Worm (Caenorhabditis elegans) whole organism, L1 larva: ENCODE results near the gene sre-38.

Experiments
- ama-1 ChIP-seq: fragments of 150-350 bp; optimal IDR thresholded peaks from 2 replicates; lab custom pipeline; 2014
- ceh-90 ChIP-seq: sonication (generic microtip); optimal IDR thresholded peaks from 2 replicates; lab custom pipeline; 2016; ENCODE audit warnings: missing genetic modification characterization, missing compliant biosample characterization
- ces-1 ChIP-seq: fragments of 150-350 bp; optimal IDR thresholded peaks from 2 replicates; lab custom pipeline; 2014; ENCODE audit warnings: missing biosample characterization, missing genetic modification reagents, missing genetic modification characterization
- elt-2 ChIP-seq: sonication (generic microtip); optimal IDR thresholded peaks from 2 replicates; lab custom pipeline; 2016; ENCODE audit warnings: missing genetic modification characterization, mild to moderate bottlenecking, inconsistent platforms, missing compliant biosample characterization, missing genetic modification reagents
- nhr-11 ChIP-seq: fragments of 150-350 bp; optimal IDR thresholded peaks from 2 replicates; lab custom pipeline; 2014; ENCODE audit warnings: missing biosample characterization, missing genetic modification characterization
- nhr-90 ChIP-seq: sonication (generic microtip); optimal IDR thresholded peaks from 2 replicates; lab custom pipeline; 2016; ENCODE audit warnings: mild to moderate bottlenecking, missing genetic modification characterization, missing compliant biosample characterization; ENCODE audit not compliant: poor library complexity
- pag-3 ChIP-seq: sonication (generic microtip); optimal IDR thresholded peaks from 2 replicates; lab custom pipeline; 2017; ENCODE audit warnings: missing genetic modification characterization, mild to moderate bottlenecking, missing compliant biosample characterization, antibody characterized with exemption, borderline replicate concordance; ENCODE audit not compliant: insufficient read depth
- skn-1 ChIP-seq: fragments of 150-350 bp; optimal IDR thresholded peaks from 2 replicates; lab custom pipeline; 2014; ENCODE audit warnings: missing biosample characterization, missing genetic modification characterization
- unc-62 ChIP-seq: fragments of 150-350 bp; optimal IDR thresholded peaks from 2 replicates; lab custom pipeline; 2014; ENCODE audit warnings: missing biosample characterization, missing genetic modification reagents, missing genetic modification characterization
- xbp-1 ChIP-seq: sonication (generic microtip); optimal IDR thresholded peaks from 2 replicates; lab custom pipeline; 2016; ENCODE audit warnings: missing genetic modification characterization, missing compliant biosample characterization
- ztf-11 ChIP-seq, 2 experiments: sonication (generic microtip); optimal IDR thresholded peaks; 2 replicates each; lab custom pipeline; 2016 to 2017; ENCODE audit warnings: missing genetic modification characterization in 2 of 2, missing biosample characterization in 1 of 2, missing compliant biosample characterization in 1 of 2

DNA sequence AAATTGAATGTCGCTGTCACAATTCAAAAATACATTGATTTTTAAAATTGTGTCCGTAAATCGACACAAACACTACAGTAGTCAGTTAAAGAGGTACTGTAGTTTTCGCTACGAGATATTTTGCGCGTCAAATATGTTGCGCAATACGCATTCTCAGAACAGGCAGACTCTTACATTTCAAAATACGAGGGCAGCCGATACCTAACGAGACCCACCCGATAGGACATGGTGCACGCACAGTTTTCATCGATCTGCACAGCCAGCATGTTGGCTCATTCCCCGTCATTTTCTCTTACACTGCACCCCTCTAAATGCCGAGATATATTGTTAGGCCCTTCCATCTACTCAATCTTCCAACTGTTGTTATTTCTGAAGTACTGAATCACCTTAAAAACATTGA lies 4.9 kb downstream of the sre-38 start, which contains the start of gene F15A4.2:
- TF ChIP-seq nhr-11 (tag; lab: Kevin White, UChicago) (no peak), unc-62 (no peak), pag-3 (tag; lab: Kevin White, UChicago) (no peak), xbp-1 (no peak), ama-1 (no peak), ces-1 (GFP tag; lab: Kevin White, UChicago) (no peak), skn-1 (tag; lab: Kevin White, UChicago) (no peak), nhr-90 (no peak), elt-2 (tag; lab: Kevin White, UChicago) (no peak), ceh-90 (tag; lab: Kevin White, UChicago) (no peak), ztf-11 (tag; optimal IDR thresholded peaks at IDR 0.05; lab: Kevin White, UChicago) (no peak)
